Fruit fly (Drosophila melanogaster): ENCODE results near the gene CG6428.
A peak's percentile ranks its signal among the peaks of the same experiment; 100 is the strongest.

Gene CG6428

DNA sequence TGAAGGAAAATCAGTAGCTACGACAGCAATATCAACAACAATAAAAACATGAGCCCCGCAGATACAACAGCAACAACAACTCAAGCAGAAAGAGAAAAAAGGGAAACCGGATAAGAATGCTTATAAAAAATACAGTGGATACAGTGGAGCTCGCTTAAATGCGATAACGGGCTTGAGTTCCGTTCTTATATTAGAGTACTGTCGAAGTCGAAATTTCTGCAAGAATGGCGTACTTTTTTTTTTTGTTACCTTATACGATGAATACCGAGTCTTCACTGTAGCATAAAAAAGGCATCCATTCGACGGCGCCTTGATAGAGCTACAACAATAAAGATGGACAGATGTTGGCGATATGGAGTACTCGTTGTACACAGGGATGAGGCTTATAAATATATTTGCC, 41.7 kb upstream of the CG6428 start (continued):
- no peak for TF ChIP-seq Asciz (GFP tag; optimal IDR thresholded peaks at IDR 0.05)
- no peak for TF ChIP-seq fd102C (GFP tag; optimal IDR thresholded peaks at IDR 0.05)
- peak; percentile 55 for TF ChIP-seq CG11504 (tag; optimal IDR thresholded peaks at IDR 0.05)
- peak; percentile 51 for TF ChIP-seq ind (GFP tag; optimal IDR thresholded peaks at IDR 0.05)
- peak; percentile 26 for TF ChIP-seq CG1603 (tag; optimal IDR thresholded peaks at IDR 0.05)
- no peak for TF ChIP-seq prd (optimal IDR thresholded peaks at IDR 0.05)
- peak; percentile 73 for TF ChIP-seq prd (GFP tag; IDR thresholded peaks at IDR 0.05)
- TF ChIP-seq aop (GFP tag; IDR thresholded peaks at IDR 0.05): no peak
- TF ChIP-seq CG16815 (GFP tag; optimal IDR thresholded peaks at IDR 0.05): no peak
- no peak for TF ChIP-seq Dref (GFP tag; IDR thresholded peaks at IDR 0.05)
- peak; percentile 31 for TF ChIP-seq shn (GFP tag; optimal IDR thresholded peaks at IDR 0.05)
- no peak for TF ChIP-seq HLHmδ (GFP tag; optimal IDR thresholded peaks at IDR 0.05)
- TF ChIP-seq tin (GFP tag; optimal IDR thresholded peaks at IDR 0.05): peak; percentile 46
- no peak for TF ChIP-seq GATAe (GFP tag; conservative IDR thresholded peaks at IDR 0.05)
- TF ChIP-seq Jarid2 (GFP tag; optimal IDR thresholded peaks at IDR 0.05): no peak
- peak; percentile 30 for TF ChIP-seq jumu (GFP tag; optimal IDR thresholded peaks at IDR 0.05)
- peak; percentile 38; the same call in 1 of the 2 replicates for TF ChIP-seq CG6689 (GFP tag; IDR thresholded peaks at IDR 0.05)
- peak; percentile 61 for TF ChIP-seq ara (GFP tag; IDR thresholded peaks at IDR 0.05)
- TF ChIP-seq CG1647 (GFP tag; optimal IDR thresholded peaks at IDR 0.05): no peak
- TF ChIP-seq MBD-R2 (GFP tag; IDR thresholded peaks at IDR 0.05): no peak
- TF ChIP-seq sens-2 (GFP tag; IDR thresholded peaks at IDR 0.05): 0 out of 2 replicates have a peak, but pooled peaks have one; percentile 35
- no peak for TF ChIP-seq mirr (GFP tag; optimal IDR thresholded peaks at IDR 0.05)
- no peak for TF ChIP-seq CG10543 (GFP tag; optimal IDR thresholded peaks at IDR 0.05)
- TF ChIP-seq sima (GFP tag; optimal IDR thresholded peaks at IDR 0.05): no peak
- no peak for TF ChIP-seq dan (GFP tag; IDR thresholded peaks at IDR 0.05)
- peak; percentile 40 for TF ChIP-seq CG15269 (tag; optimal IDR thresholded peaks at IDR 0.05)
- TF ChIP-seq CG3407 (GFP tag; optimal IDR thresholded peaks at IDR 0.05): no peak
- no peak for TF ChIP-seq Tbp (GFP tag; optimal IDR thresholded peaks at IDR 0.05)
- TF ChIP-seq CG16863 (GFP tag; optimal IDR thresholded peaks at IDR 0.05): no peak
- TF ChIP-seq CG3726 (GFP tag; IDR thresholded peaks at IDR 0.05): peak; percentile 57; the same call in 1 of the 3 replicates
- no peak for TF ChIP-seq Dbx (GFP tag; IDR thresholded peaks at IDR 0.05)
- no peak for TF ChIP-seq CG13894 (tag; optimal IDR thresholded peaks at IDR 0.05)
- no peak for TF ChIP-seq lov (optimal IDR thresholded peaks at IDR 0.05)
- no peak for TF ChIP-seq lov (GFP tag; IDR thresholded peaks at IDR 0.05)
- no peak for TF ChIP-seq Trl (optimal IDR thresholded peaks at IDR 0.05)
- TF ChIP-seq Trl (GFP tag; optimal IDR thresholded peaks at IDR 0.05): peak; percentile 39
- no peak for TF ChIP-seq CG11085 (GFP tag; IDR thresholded peaks at IDR 0.05)
- TF ChIP-seq Hsf (GFP tag; optimal IDR thresholded peaks at IDR 0.05): peak; percentile 53
- no peak for TF ChIP-seq CG7357 (GFP tag; IDR thresholded peaks at IDR 0.05)
- 0 out of 2 replicates have a peak, but pooled peaks have one; percentile 20 for TF ChIP-seq Gsc (GFP tag; IDR thresholded peaks at IDR 0.05)
- no peak for TF ChIP-seq CG17612 (GFP tag; IDR thresholded peaks at IDR 0.05)
- no peak for TF ChIP-seq CG4617 (GFP tag; optimal IDR thresholded peaks at IDR 0.05; ENCODE audit: borderline replicate concordance)
- no peak for TF ChIP-seq btn (GFP tag; optimal IDR thresholded peaks at IDR 0.05)
- peak; percentile 34; the same call in 1 of the 2 replicates for TF ChIP-seq klu (GFP tag; IDR thresholded peaks at IDR 0.05)
- no peak for TF ChIP-seq CG3065 (GFP tag; optimal IDR thresholded peaks at IDR 0.05)
- no peak for TF ChIP-seq Bgb (GFP tag; IDR thresholded peaks at IDR 0.05; ENCODE audit: partially characterized antibody)
- TF ChIP-seq CG17802 (tag; optimal IDR thresholded peaks at IDR 0.05): no peak
- TF ChIP-seq HLH4C (GFP tag; IDR thresholded peaks at IDR 0.05; ENCODE audit: partially characterized antibody): no peak
- TF ChIP-seq E2f1 (GFP tag; IDR thresholded peaks at IDR 0.05): 0 out of 2 replicates have a peak, but pooled peaks have one; percentile 22
- peak; percentile 41 for TF ChIP-seq Chrac-16 (GFP tag; optimal IDR thresholded peaks at IDR 0.05)
- TF ChIP-seq gsb (GFP tag; IDR thresholded peaks at IDR 0.05): no peak
- no peak for TF ChIP-seq Dip3 (GFP tag; optimal IDR thresholded peaks at IDR 0.05)
- TF ChIP-seq pfk (GFP tag; optimal IDR thresholded peaks at IDR 0.05): no peak
